Worm (Caenorhabditis elegans): Measurements from ENCODE around the gene K05F1.13.

The K05F1.13 gene

ce11 chrII:5792490-5792889 is 3.6 kb downstream of the K05F1.13 start, which contains the start of gene K05F1.14:
Gene K05F1.14, minus strand, starts transcription at chrII:5792590.
- TF ChIP-seq T22C8.4 (GFP tag; IDR thresholded peaks at IDR 0.05): no peak
- no peak for TF ChIP-seq med-1 (GFP tag; optimal IDR thresholded peaks at IDR 0.05; ENCODE audit: insufficient read depth)
- no peak for TF ChIP-seq ref-1 (GFP tag; conservative IDR thresholded peaks at IDR 0.05)
- no peak for TF ChIP-seq cog-1 (tag; optimal IDR thresholded peaks at IDR 0.05)
- TF ChIP-seq tab-1 (GFP tag; IDR thresholded peaks at IDR 0.05): no peak
- TF ChIP-seq flt-1 (GFP tag; IDR thresholded peaks at IDR 0.05): no peak
- no peak for TF ChIP-seq klf-2 (GFP tag; conservative IDR thresholded peaks at IDR 0.05)
- TF ChIP-seq ztf-23 (GFP tag; IDR thresholded peaks at IDR 0.05): no peak
- TF ChIP-seq ztf-29 (GFP tag; IDR thresholded peaks at IDR 0.05): no peak

DNA sequence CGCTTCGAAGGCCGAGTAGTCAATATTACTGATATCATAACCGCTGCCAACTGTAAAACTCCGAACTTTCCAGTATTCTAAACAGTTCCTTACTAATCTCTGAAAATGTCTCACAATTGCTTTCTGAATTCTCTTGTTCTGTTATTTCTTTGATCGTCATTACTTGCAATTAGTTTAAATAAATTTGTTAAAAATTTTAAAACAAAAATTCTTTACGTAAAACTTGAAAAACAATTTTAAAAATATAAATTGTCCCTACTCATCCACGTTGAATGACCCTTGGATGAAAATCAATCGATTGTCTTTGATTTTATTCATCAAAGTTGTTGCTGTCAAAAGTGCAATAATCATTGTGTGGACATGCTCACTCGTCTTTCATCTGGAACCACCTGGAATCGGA is 5.3 kb downstream of the K05F1.13 start, which contains the start of gene acdh-8:
Gene acdh-8, plus strand, starts transcription at position 301 of the 400 bp plus-strand sequence.
- no peak for TF ChIP-seq flt-1 (GFP tag; IDR thresholded peaks at IDR 0.05)
- no peak for TF ChIP-seq med-1 (GFP tag; optimal IDR thresholded peaks at IDR 0.05; ENCODE audit: insufficient read depth)
- no peak for TF ChIP-seq ztf-23 (GFP tag; IDR thresholded peaks at IDR 0.05)
- TF ChIP-seq cog-1 (tag; optimal IDR thresholded peaks at IDR 0.05): no peak
- TF ChIP-seq T22C8.4 (GFP tag; IDR thresholded peaks at IDR 0.05): no peak
- no peak for TF ChIP-seq klf-2 (GFP tag; conservative IDR thresholded peaks at IDR 0.05)
- TF ChIP-seq ztf-29 (GFP tag; IDR thresholded peaks at IDR 0.05): no peak
- no peak for TF ChIP-seq ref-1 (GFP tag; conservative IDR thresholded peaks at IDR 0.05)
- TF ChIP-seq tab-1 (GFP tag; IDR thresholded peaks at IDR 0.05): no peak

ce11 chrII:5797348-5797977 is 8.5 kb downstream of the K05F1.13 start, which contains the start of the genes msp-63 and msp-142:
Gene msp-63, minus strand, starts transcription at chrII:5797448.
Gene msp-142, plus strand, starts transcription at chrII:5797927.
- no peak for TF ChIP-seq med-1 (GFP tag; optimal IDR thresholded peaks at IDR 0.05; ENCODE audit: insufficient read depth)
- TF ChIP-seq ztf-29 (GFP tag; IDR thresholded peaks at IDR 0.05): no peak
- TF ChIP-seq flt-1 (GFP tag; IDR thresholded peaks at IDR 0.05): no peak
- TF ChIP-seq ztf-23 (GFP tag; IDR thresholded peaks at IDR 0.05): no peak
- no peak for TF ChIP-seq T22C8.4 (GFP tag; IDR thresholded peaks at IDR 0.05)
- no peak for TF ChIP-seq ref-1 (GFP tag; conservative IDR thresholded peaks at IDR 0.05)
- no peak for TF ChIP-seq klf-2 (GFP tag; conservative IDR thresholded peaks at IDR 0.05)
- no peak for TF ChIP-seq tab-1 (GFP tag; IDR thresholded peaks at IDR 0.05)
- TF ChIP-seq cog-1 (tag; optimal IDR thresholded peaks at IDR 0.05): no peak

- TF ChIP-seq tab-1 (GFP tag; IDR thresholded peaks at IDR 0.05) (no peak), T22C8.4 (GFP tag; IDR thresholded peaks at IDR 0.05) (no peak), ztf-29 (GFP tag; IDR thresholded peaks at IDR 0.05) (no peak), med-1 (GFP tag; optimal IDR thresholded peaks at IDR 0.05; ENCODE audit: insufficient read depth) (no peak), flt-1 (GFP tag; IDR thresholded peaks at IDR 0.05) (no peak), ztf-23 (GFP tag; IDR thresholded peaks at IDR 0.05) (no peak), cog-1 (tag; optimal IDR thresholded peaks at IDR 0.05) (no peak), ref-1 (GFP tag; conservative IDR thresholded peaks at IDR 0.05) (no peak), klf-2 (GFP tag; conservative IDR thresholded peaks at IDR 0.05) (no peak)
Observed at ce11 chrII:5799553-5799952, 10.6 kb downstream of the K05F1.13 start, which contains the start of gene K05F1.8. Gene K05F1.8, minus strand, starts transcription at chrII:5799653.

DNA sequence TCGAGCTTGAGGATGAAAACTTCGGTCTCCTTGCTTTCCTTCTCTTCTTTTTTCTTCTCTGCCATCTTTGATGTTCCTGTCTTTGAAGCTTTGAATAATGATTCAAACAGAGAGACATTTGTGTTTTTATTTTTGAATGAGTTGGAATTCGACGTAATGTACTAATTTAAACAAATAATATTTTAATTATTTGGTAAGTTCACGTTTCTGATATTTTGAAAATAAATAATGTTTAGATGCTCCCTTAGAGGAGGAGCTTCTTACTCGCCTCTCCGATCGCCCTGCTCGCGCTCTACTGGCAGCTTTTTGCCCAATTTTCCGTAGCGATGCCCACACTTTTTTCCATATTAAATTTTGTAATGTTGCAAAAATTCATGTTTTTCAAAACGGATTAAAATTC is 12.2 kb downstream of the K05F1.13 start, which contains the start of the genes K05F1.9 and K05F1.1:
Gene K05F1.9, minus strand, starts transcription at position 101 of the 400 bp plus-strand sequence.
Gene K05F1.1, plus strand, starts transcription at position 308 of the 400 bp plus-strand sequence.
- TF ChIP-seq T22C8.4 (GFP tag; IDR thresholded peaks at IDR 0.05) (no peak), ref-1 (GFP tag; conservative IDR thresholded peaks at IDR 0.05) (no peak), ztf-29 (GFP tag; IDR thresholded peaks at IDR 0.05) (no peak), klf-2 (GFP tag; conservative IDR thresholded peaks at IDR 0.05) (no peak), cog-1 (tag; optimal IDR thresholded peaks at IDR 0.05) (no peak), ztf-23 (GFP tag; IDR thresholded peaks at IDR 0.05) (no peak), flt-1 (GFP tag; IDR thresholded peaks at IDR 0.05) (no peak), med-1 (GFP tag; optimal IDR thresholded peaks at IDR 0.05; ENCODE audit: insufficient read depth) (no peak), tab-1 (GFP tag; IDR thresholded peaks at IDR 0.05) (no peak)

ce11 chrII:5804288-5804687 is 15.4 kb downstream of the K05F1.13 start:
- TF ChIP-seq tab-1 (GFP tag; IDR thresholded peaks at IDR 0.05) (no peak), T22C8.4 (GFP tag; IDR thresholded peaks at IDR 0.05) (no peak), ztf-23 (GFP tag; IDR thresholded peaks at IDR 0.05) (no peak), med-1 (GFP tag; optimal IDR thresholded peaks at IDR 0.05; ENCODE audit: insufficient read depth) (no peak), cog-1 (tag; optimal IDR thresholded peaks at IDR 0.05) (no peak), ref-1 (GFP tag; conservative IDR thresholded peaks at IDR 0.05) (no peak), ztf-29 (GFP tag; IDR thresholded peaks at IDR 0.05) (no peak), klf-2 (GFP tag; conservative IDR thresholded peaks at IDR 0.05) (no peak), flt-1 (GFP tag; IDR thresholded peaks at IDR 0.05) (no peak)

- no peak for TF ChIP-seq flt-1 (GFP tag; IDR thresholded peaks at IDR 0.05)
- TF ChIP-seq T22C8.4 (GFP tag; IDR thresholded peaks at IDR 0.05): no peak
- no peak for TF ChIP-seq ztf-29 (GFP tag; IDR thresholded peaks at IDR 0.05)
- no peak for TF ChIP-seq ztf-23 (GFP tag; IDR thresholded peaks at IDR 0.05)
- TF ChIP-seq klf-2 (GFP tag; conservative IDR thresholded peaks at IDR 0.05): no peak
- TF ChIP-seq tab-1 (GFP tag; IDR thresholded peaks at IDR 0.05): no peak
- TF ChIP-seq ref-1 (GFP tag; conservative IDR thresholded peaks at IDR 0.05): no peak
- TF ChIP-seq med-1 (GFP tag; optimal IDR thresholded peaks at IDR 0.05; ENCODE audit: insufficient read depth): no peak
Observed at ce11 chrII:5805303-5805702, 16.4 kb downstream of the K05F1.13 start, which contains the start of gene K05F1.10. Gene K05F1.10, minus strand, starts transcription at chrII:5805473.

ce11 chrII:5806563-5806962 is 17.6 kb downstream of the K05F1.13 start:
- TF ChIP-seq T22C8.4 (GFP tag; IDR thresholded peaks at IDR 0.05): no peak
- no peak for TF ChIP-seq flt-1 (GFP tag; IDR thresholded peaks at IDR 0.05)
- TF ChIP-seq cog-1 (tag; optimal IDR thresholded peaks at IDR 0.05): no peak
- TF ChIP-seq ref-1 (GFP tag; conservative IDR thresholded peaks at IDR 0.05): no peak
- no peak for TF ChIP-seq klf-2 (GFP tag; conservative IDR thresholded peaks at IDR 0.05)
- no peak for TF ChIP-seq med-1 (GFP tag; optimal IDR thresholded peaks at IDR 0.05; ENCODE audit: insufficient read depth)
- TF ChIP-seq tab-1 (GFP tag; IDR thresholded peaks at IDR 0.05): no peak
- TF ChIP-seq ztf-23 (GFP tag; IDR thresholded peaks at IDR 0.05): no peak
- no peak for TF ChIP-seq ztf-29 (GFP tag; IDR thresholded peaks at IDR 0.05)

DNA sequence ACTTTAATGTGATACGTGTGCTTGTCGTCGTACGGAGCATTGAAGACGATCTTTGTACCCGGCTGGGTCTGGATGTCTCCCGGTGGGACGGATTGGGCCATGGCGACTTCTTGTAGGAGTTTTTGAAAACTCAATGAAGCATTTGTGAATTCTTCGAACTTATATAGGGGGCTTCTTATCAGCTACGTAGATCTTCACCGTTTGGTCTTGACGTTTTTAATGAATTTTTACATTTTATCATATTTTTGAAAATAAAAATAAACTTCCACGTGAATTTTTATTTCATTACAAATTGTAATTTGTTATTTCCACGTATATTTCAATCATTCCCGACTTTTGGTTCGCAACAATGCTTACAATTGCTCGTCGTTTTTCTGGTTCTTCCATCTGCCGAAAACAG is 21.3 kb downstream of the K05F1.13 start, which contains the start of the genes msp-64 and ZK1248.5:
Gene msp-64, minus strand, starts transcription at position 101 of the 400 bp plus-strand sequence.
Gene ZK1248.5, plus strand, starts transcription at position 285 of the 400 bp plus-strand sequence.
- TF ChIP-seq klf-2 (GFP tag; conservative IDR thresholded peaks at IDR 0.05): no peak
- TF ChIP-seq ztf-23 (GFP tag; IDR thresholded peaks at IDR 0.05): no peak
- TF ChIP-seq med-1 (GFP tag; optimal IDR thresholded peaks at IDR 0.05; ENCODE audit: insufficient read depth): no peak
- TF ChIP-seq ref-1 (GFP tag; conservative IDR thresholded peaks at IDR 0.05): no peak
- TF ChIP-seq flt-1 (GFP tag; IDR thresholded peaks at IDR 0.05): no peak
- no peak for TF ChIP-seq tab-1 (GFP tag; IDR thresholded peaks at IDR 0.05)
- TF ChIP-seq cog-1 (tag; optimal IDR thresholded peaks at IDR 0.05): no peak
- no peak for TF ChIP-seq T22C8.4 (GFP tag; IDR thresholded peaks at IDR 0.05)
- no peak for TF ChIP-seq ztf-29 (GFP tag; IDR thresholded peaks at IDR 0.05)

All from whole organism, midembryonic.